Fruit fly (Drosophila melanogaster) whole organism, prepupa: ENCODE measurements around the gene KFase.

Experiments
- Blimp-1 ChIP-seq: fragments of 200-800 bp; sonication (Bioruptor generic); optimal IDR thresholded peaks from 3 replicates; lab custom pipeline; 2017; ENCODE audit warnings: missing biosample characterization, missing genetic modification characterization, mild to moderate bottlenecking, moderate library complexity, missing genetic modification reagents
- CG10631 ChIP-seq: fragments of 200-800 bp; sonication (Bioruptor generic); optimal IDR thresholded peaks from 2 replicates; lab custom pipeline; 2016; ENCODE audit warnings: missing biosample characterization, missing genetic modification characterization
- Hr4 ChIP-seq: fragments of 200-800 bp; sonication (Bioruptor generic); optimal IDR thresholded peaks from 3 replicates; lab custom pipeline; 2016; ENCODE audit warnings: missing biosample characterization, missing genetic modification characterization
- Lpt ChIP-seq: fragments of 200-800 bp; sonication (Bioruptor generic); optimal IDR thresholded peaks from 3 replicates; lab custom pipeline; 2016; ENCODE audit warnings: missing biosample characterization, missing genetic modification characterization
- fd59A ChIP-seq: fragments of 200-800 bp; sonication (Bioruptor generic); optimal IDR thresholded peaks from 2 replicates; lab custom pipeline; 2017; ENCODE audit warnings: missing biosample characterization, mild to moderate bottlenecking, missing genetic modification characterization, missing genetic modification reagents
- fkh ChIP-seq: fragments of 200-800 bp; sonication (Bioruptor generic); optimal IDR thresholded peaks from 3 replicates; lab custom pipeline; 2017; ENCODE audit warnings: missing biosample characterization, mild to moderate bottlenecking, missing genetic modification characterization, moderate library complexity
- lz ChIP-seq: fragments of 200-800 bp; sonication (Bioruptor generic); optimal IDR thresholded peaks from 3 replicates; lab custom pipeline; 2016; ENCODE audit warnings: missing biosample characterization, missing genetic modification characterization
- net ChIP-seq: fragments of 200-800 bp; sonication (Bioruptor generic); optimal IDR thresholded peaks from 3 replicates; lab custom pipeline; 2016; ENCODE audit warnings: missing biosample characterization, missing genetic modification characterization
- topi ChIP-seq: fragments of 200-800 bp; sonication (Bioruptor generic); optimal IDR thresholded peaks from 3 replicates; lab custom pipeline; 2016; ENCODE audit warnings: missing biosample characterization, missing genetic modification characterization
- vri ChIP-seq: fragments of 200-800 bp; sonication (Bioruptor generic); optimal IDR thresholded peaks from 3 replicates; lab custom pipeline; 2016; ENCODE audit warnings: missing biosample characterization, mild to moderate bottlenecking, missing genetic modification characterization

- TF ChIP-seq vri = no peak
- TF ChIP-seq CG10631 = no peak
- TF ChIP-seq topi (GFP tag; lab: Kevin White, UChicago) = no peak
- no peak for TF ChIP-seq Lpt
- no peak for TF ChIP-seq fkh (GFP tag; lab: Kevin White, UChicago)
- TF ChIP-seq lz (GFP tag; lab: Kevin White, UChicago) = no peak
- TF ChIP-seq fd59A = no peak
- no peak for TF ChIP-seq net (GFP tag; lab: Kevin White, UChicago)
- TF ChIP-seq Blimp-1 (GFP tag; lab: Kevin White, UChicago) = no peak
- no peak for TF ChIP-seq Hr4 (GFP tag; lab: Kevin White, UChicago)
These were observed 13.5 kb downstream of the KFase start for dm6 chr2L:6474878-6475582.
